Fruit fly (Drosophila melanogaster) Kc167 (cell line): ENCODE data around the gene Nagk.

Source experiments
- Sin3A ChIP-seq: fragments of >200 bp; optimal IDR thresholded peaks from 2 replicates; lab custom pipeline; 2018; ENCODE audit warnings: missing external identifiers
- h ChIP-seq: fragments of >200 bp; optimal IDR thresholded peaks from 3 replicates; lab custom pipeline; 2018; ENCODE audit warnings: missing external identifiers
- insv ChIP-seq: fragments of >200 bp; optimal IDR thresholded peaks from 3 replicates; lab custom pipeline; 2018; ENCODE audit warnings: missing external identifiers
- psq ChIP-seq: fragments of >200 bp; optimal IDR thresholded peaks from 2 replicates; lab custom pipeline; 2017; ENCODE audit warnings: missing external identifiers
- ttk ChIP-seq: sonication (Bioruptor generic); optimal IDR thresholded peaks from 2 replicates; lab custom pipeline; 2017; ENCODE audit warnings: missing external identifiers

DNA sequence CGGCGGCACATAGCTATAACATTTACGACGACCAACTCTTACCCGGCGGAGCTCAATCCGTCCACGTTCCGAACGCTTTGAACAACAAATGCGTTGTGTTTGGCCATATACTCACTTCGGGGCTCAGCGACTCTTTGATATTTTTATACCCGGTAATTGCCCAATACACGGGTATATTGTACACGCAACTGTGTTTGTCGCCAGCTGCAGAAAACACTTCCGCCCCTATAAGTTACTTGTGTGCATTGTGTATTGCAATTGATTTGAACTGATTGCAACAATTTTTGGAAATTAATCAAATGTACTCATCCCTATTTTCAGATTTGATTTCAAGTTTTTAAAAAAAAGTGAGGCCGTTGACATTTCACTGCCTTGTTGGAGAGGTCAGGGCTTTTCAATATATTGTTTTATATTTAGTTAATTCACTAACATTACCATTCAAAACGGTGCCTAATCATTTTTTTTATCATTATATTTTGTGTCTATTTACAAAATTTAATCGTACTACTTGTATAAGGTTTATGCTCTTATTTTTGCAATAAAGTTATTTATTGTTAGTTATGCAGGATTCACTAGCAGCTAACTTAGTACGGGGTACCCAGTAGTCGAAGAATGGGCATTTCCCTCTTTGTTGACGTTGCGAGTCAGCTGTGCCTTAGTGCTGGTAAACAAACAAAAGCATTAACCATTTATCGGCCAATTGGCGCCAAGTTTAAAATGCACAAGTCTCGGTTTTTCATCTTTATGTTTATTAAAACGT is at the start of gene Nagk:
- TF ChIP-seq insv (lab: Kevin White, UChicago) (no peak), ttk (lab: Kevin White, UChicago) (no peak), psq (no peak), h (lab: Kevin White, UChicago) (no peak), Sin3A (lab: Kevin White, UChicago) (no peak)
